Worm (Caenorhabditis elegans) whole organism, L4/young adult: Measurements from ENCODE around the gene C54H2.4.

Experiments
- W03F9.2 ChIP-seq: fragments of 150-350 bp; optimal IDR thresholded peaks from 2 replicates; lab custom pipeline; 2014; ENCODE audit warnings: missing biosample characterization, missing genetic modification characterization
- dao-5 ChIP-seq: sonication (generic microtip); optimal IDR thresholded peaks from 2 replicates; lab custom pipeline; 2016; ENCODE audit warnings: missing genotype, missing genetic modification characterization, moderate library complexity, missing compliant biosample characterization
- him-1 ChIP-seq: sonication (generic microtip); optimal IDR thresholded peaks from 2 replicates; lab custom pipeline; 2016; ENCODE audit warnings: missing genotype, missing genetic modification reagents, missing genetic modification characterization, missing compliant biosample characterization

- TF ChIP-seq W03F9.2 (no peak), him-1 (tag; lab: Kevin White, UChicago) (no peak), dao-5 (tag; lab: Kevin White, UChicago) (no peak)
These were observed 7.3 kb downstream of the C54H2.4 start, which contains the start of gene tag-294 for ce11 chrX:5763292-5763691.
